Fruit fly (Drosophila melanogaster): ENCODE data around the gene CG2126.

DNA sequence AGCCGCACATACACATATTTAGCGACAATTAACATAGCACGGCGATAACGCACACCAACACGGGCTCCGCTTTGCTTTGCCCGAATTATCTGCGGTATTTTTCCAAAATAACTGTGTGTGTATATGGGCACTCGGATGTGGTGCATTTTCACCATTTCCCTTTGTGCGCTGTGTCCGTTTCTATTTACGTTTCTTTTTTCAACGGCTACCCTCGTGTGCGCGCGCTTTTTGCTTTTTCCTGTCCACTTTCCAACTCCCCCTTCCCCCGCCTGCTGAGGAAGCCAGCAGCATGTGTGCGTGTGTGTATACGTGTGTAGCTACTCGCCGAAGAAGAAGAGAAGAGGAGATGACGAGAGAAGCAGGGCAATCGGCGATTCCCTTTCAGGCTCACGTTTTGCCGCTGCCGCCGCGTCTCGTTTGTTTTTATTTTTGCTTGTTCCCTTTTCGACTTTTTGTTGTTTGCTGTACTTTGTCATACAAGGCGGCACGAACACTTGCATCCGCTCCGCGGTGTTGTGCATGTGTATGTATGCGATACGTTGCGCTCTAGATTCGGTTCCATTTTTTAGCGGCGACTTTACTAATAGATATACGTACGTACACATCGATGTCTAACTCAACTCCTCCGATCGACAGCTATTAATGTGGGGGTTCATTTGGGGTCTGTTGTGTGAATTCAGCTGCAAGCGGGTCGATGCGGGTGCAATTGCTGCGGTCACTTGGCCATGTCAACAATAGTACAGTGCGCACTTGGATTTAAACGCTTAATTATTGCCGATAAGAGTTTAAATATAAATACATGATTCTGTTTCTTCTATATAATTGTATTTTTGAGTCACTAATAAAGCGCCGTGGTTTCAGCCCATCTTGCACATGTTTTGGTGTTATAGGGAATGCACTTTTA is 28.1 kb downstream of the CG2126 start:
- TF ChIP-seq hb (GFP tag; IDR thresholded peaks at IDR 0.05; ENCODE audit: partially characterized antibody) (no peak), CG15269 (tag; optimal IDR thresholded peaks at IDR 0.05) (no peak)

Data from whole organism, embryonic.